Worm (Caenorhabditis elegans) whole organism, midembryonic: Measurements from ENCODE around the gene clec-238.

Experiments
- T22C8.4 ChIP-seq: fragments of 200-800 bp; sonication (Bioruptor generic); IDR thresholded peaks from 2 replicates; pipeline ENCODE4 v1.3.6; 2022; ENCODE audit warnings: missing genetic modification characterization, missing compliant biosample characterization
- cog-1 ChIP-seq: sonication (generic microtip); optimal IDR thresholded peaks from 2 replicates; lab custom pipeline; 2016; ENCODE audit warnings: missing genetic modification characterization, missing compliant biosample characterization
- flt-1 ChIP-seq: fragments of 200-800 bp; sonication (Bioruptor generic); IDR thresholded peaks from 2 replicates; pipeline ENCODE4 v1.3.6; 2022; ENCODE audit warnings: missing genetic modification characterization, missing compliant biosample characterization
- ref-1 ChIP-seq: fragments of 200-800 bp; sonication (Bioruptor generic); conservative IDR thresholded peaks from 2 replicates; pipeline ENCODE4 v1.3.6; 2022; ENCODE audit warnings: missing genetic modification reagents, missing genetic modification characterization, missing compliant biosample characterization
- tab-1 ChIP-seq: fragments of 200-800 bp; sonication (Bioruptor generic); IDR thresholded peaks from 2 replicates; pipeline ENCODE4 v1.3.6; 2022; ENCODE audit warnings: missing genetic modification characterization, missing compliant biosample characterization
- ztf-29 ChIP-seq: fragments of 200-800 bp; sonication (Bioruptor generic); IDR thresholded peaks from 2 replicates; pipeline ENCODE4 v1.3.6; 2022; ENCODE audit warnings: missing genetic modification reagents, missing genetic modification characterization, missing compliant biosample characterization

ce11 chrV:16972134-16972533, 20.5 kb downstream of the clec-238 start, which contains the start of gene srh-119:
- TF ChIP-seq ref-1 (GFP tag; lab: Robert Waterston, UW) = no peak
- TF ChIP-seq flt-1 = no peak
- no peak for TF ChIP-seq ztf-29 (GFP tag; lab: Robert Waterston, UW)
- no peak for TF ChIP-seq cog-1 (tag; lab: Kevin White, UChicago)
- TF ChIP-seq tab-1 (GFP tag; lab: Robert Waterston, UW) = no peak
- no peak for TF ChIP-seq T22C8.4 (GFP tag; lab: Robert Waterston, UW)
